Worm (Caenorhabditis elegans) whole organism, early embryonic: ENCODE measurements around the gene ddx-19.

ENCODE experiments used
- F13C5.2 ChIP-seq: sonication (generic microtip); optimal IDR thresholded peaks from 2 replicates; lab custom pipeline; 2017; ENCODE audit warnings: mild to moderate bottlenecking, missing genetic modification characterization, inconsistent platforms, missing compliant biosample characterization
- ama-1 ChIP-seq: fragments of 150-350 bp; optimal IDR thresholded peaks from 2 replicates; lab custom pipeline; 2014
- flt-1 ChIP-seq: fragments of 200-800 bp; sonication (Bioruptor generic); IDR thresholded peaks from 2 replicates; pipeline ENCODE4 v1.3.6; 2022; ENCODE audit warnings: missing genetic modification characterization, missing compliant biosample characterization
- hmbx-1 ChIP-seq: sonication (generic microtip); optimal IDR thresholded peaks from 2 replicates; lab custom pipeline; 2016; ENCODE audit warnings: mild to moderate bottlenecking, missing genetic modification characterization, missing compliant biosample characterization
- pes-1 ChIP-seq: fragments of 200-800 bp; sonication (Bioruptor generic); IDR thresholded peaks from 2 replicates; pipeline ENCODE4 v1.3.6; 2022; ENCODE audit warnings: missing genetic modification reagents, missing genetic modification characterization, missing compliant biosample characterization
- sea-1 ChIP-seq: fragments of 200-800 bp; sonication (Bioruptor generic); conservative IDR thresholded peaks from 2 replicates; pipeline ENCODE4 v1.3.6; 2022; ENCODE audit warnings: missing genetic modification characterization, missing compliant biosample characterization

DNA sequence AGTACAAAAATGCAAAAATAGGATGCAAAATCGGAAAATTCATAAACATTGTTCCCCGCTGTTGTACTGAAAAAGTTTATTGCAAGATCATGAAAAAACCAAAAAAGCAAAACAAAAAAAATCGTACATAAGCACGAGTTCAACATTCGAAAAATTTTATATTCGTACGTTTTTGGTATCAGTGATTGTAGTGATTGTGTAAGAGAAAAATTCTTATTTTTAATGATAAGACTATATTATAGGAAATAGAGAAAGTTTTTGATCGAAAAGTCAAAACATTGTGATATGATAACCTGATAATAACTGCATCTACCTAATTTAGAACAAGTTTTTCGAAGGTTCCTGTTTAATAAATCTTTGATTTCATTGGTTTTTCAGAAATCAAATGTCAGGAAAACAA lies 32.6 kb downstream of the ddx-19 start:
- TF ChIP-seq ama-1 (no peak), pes-1 (GFP tag; lab: Robert Waterston, UW) (no peak), hmbx-1 (tag; lab: Kevin White, UChicago) (no peak), F13C5.2 (tag; lab: Kevin White, UChicago) (no peak), flt-1 (GFP tag; lab: Robert Waterston, UW) (no peak), sea-1 (no peak)
